Worm (Caenorhabditis elegans) whole organism, L1 larva: ENCODE results near the gene tra-4.

Source experiments
- C04F5.9 ChIP-seq: sonication (generic microtip); optimal IDR thresholded peaks from 2 replicates; lab custom pipeline; 2016; ENCODE audit warnings: missing genetic modification characterization, missing compliant biosample characterization
- C16A3.4 ChIP-seq: fragments of 150-350 bp; optimal IDR thresholded peaks from 2 replicates; lab custom pipeline; 2014; ENCODE audit warnings: missing biosample characterization, missing genetic modification characterization
- F16B12.6 ChIP-seq: fragments of 150-350 bp; optimal IDR thresholded peaks from 2 replicates; lab custom pipeline; 2014; ENCODE audit warnings: missing biosample characterization, missing genetic modification characterization
- ama-1 ChIP-seq: fragments of 150-350 bp; optimal IDR thresholded peaks from 2 replicates; lab custom pipeline; 2014
- ceh-8 ChIP-seq: fragments of 200-800 bp; sonication (Bioruptor generic); optimal IDR thresholded peaks from 2 replicates; lab custom pipeline; 2018; ENCODE audit warnings: mild to moderate bottlenecking, missing genetic modification characterization, moderate library complexity, missing compliant biosample characterization
- ceh-88 ChIP-seq: fragments of 200-800 bp; sonication (Bioruptor generic); IDR thresholded peaks from 2 replicates; pipeline ENCODE4 v1.3.6; 2022; ENCODE audit warnings: missing genetic modification characterization, missing compliant biosample characterization
- ceh-90 ChIP-seq: sonication (generic microtip); optimal IDR thresholded peaks from 2 replicates; lab custom pipeline; 2016; ENCODE audit warnings: missing genetic modification characterization, missing compliant biosample characterization
- dpl-1 ChIP-seq, 3 experiments: fragments of 150-350 bp in 2 of 3; sonication (generic microtip) in 1 of 3; optimal IDR thresholded peaks; 2 replicates each; lab custom pipeline; 2014 to 2017; ENCODE audit warnings: missing biosample characterization in 3 of 3, missing genetic modification characterization in 3 of 3, missing genetic modification reagents in 3 of 3
- dsc-1 ChIP-seq: sonication (generic microtip); optimal IDR thresholded peaks from 2 replicates; lab custom pipeline; 2016; ENCODE audit warnings: mild to moderate bottlenecking, missing genetic modification characterization, missing compliant biosample characterization
- efl-1 ChIP-seq, 4 experiments: fragments of 150-350 bp; optimal IDR thresholded peaks in 3 of 4; peaks in 1 of 4; 1 replicate in 1 of 4; 2 replicates in 3 of 4; lab custom pipeline; 2014; ENCODE audit warnings: missing biosample characterization in 2 of 4, missing genetic modification characterization in 2 of 4, missing genetic modification reagents in 2 of 4
- efl-3 ChIP-seq: fragments of 200-800 bp; sonication (Bioruptor generic); optimal IDR thresholded peaks from 2 replicates; lab custom pipeline; 2018; ENCODE audit warnings: mild to moderate bottlenecking, missing genetic modification characterization, missing compliant biosample characterization
- elt-2 ChIP-seq: sonication (generic microtip); optimal IDR thresholded peaks from 2 replicates; lab custom pipeline; 2016; ENCODE audit warnings: missing genetic modification characterization, mild to moderate bottlenecking, inconsistent platforms, missing compliant biosample characterization, missing genetic modification reagents
- ets-5 ChIP-seq: fragments of 200-800 bp; sonication (Bioruptor generic); IDR thresholded peaks from 2 replicates; pipeline ENCODE4 v1.3.6; 2022; ENCODE audit warnings: missing genetic modification characterization, missing compliant biosample characterization
- fkh-10 ChIP-seq: sonication (generic microtip); optimal IDR thresholded peaks from 2 replicates; lab custom pipeline; 2017; ENCODE audit warnings: missing biosample characterization, missing genetic modification reagents, missing genetic modification characterization
- fkh-8 ChIP-seq: sonication (generic microtip); optimal IDR thresholded peaks from 2 replicates; lab custom pipeline; 2016; ENCODE audit warnings: mild to moderate bottlenecking, missing genetic modification characterization, missing compliant biosample characterization
- hlh-4 ChIP-seq: sonication (generic microtip); optimal IDR thresholded peaks from 2 replicates; lab custom pipeline; 2016; ENCODE audit warnings: mild to moderate bottlenecking, missing genetic modification characterization, missing compliant biosample characterization
- hpl-2 ChIP-seq: fragments of 150-350 bp; optimal IDR thresholded peaks from 2 replicates; lab custom pipeline; 2014; ENCODE audit warnings: missing biosample characterization, missing genetic modification reagents, missing genetic modification characterization
- lin-14 ChIP-seq: fragments of 200-800 bp; sonication (Bioruptor generic); optimal IDR thresholded peaks from 2 replicates; lab custom pipeline; 2018; ENCODE audit warnings: mild to moderate bottlenecking, missing genetic modification characterization, moderate library complexity, missing compliant biosample characterization
- lin-39 ChIP-seq: fragments of 150-350 bp; optimal IDR thresholded peaks from 2 replicates; lab custom pipeline; 2014; ENCODE audit warnings: missing biosample characterization, missing genetic modification reagents, missing genetic modification characterization
- lsy-2 ChIP-seq, 2 experiments: fragments of 150-350 bp; optimal IDR thresholded peaks; 2 replicates each; lab custom pipeline; 2014; ENCODE audit warnings: missing biosample characterization in 2 of 2, missing genetic modification characterization in 2 of 2
- mab-9 ChIP-seq: fragments of 200-800 bp; sonication (Bioruptor generic); IDR thresholded peaks from 2 replicates; pipeline ENCODE4 v1.3.6; 2022; ENCODE audit warnings: missing genetic modification reagents, missing genetic modification characterization, missing compliant biosample characterization
- mdl-1 ChIP-seq, 2 experiments: fragments of 150-350 bp; optimal IDR thresholded peaks; 2 replicates each; lab custom pipeline; 2014 to 2017; ENCODE audit warnings: missing biosample characterization in 2 of 2, missing genetic modification characterization in 2 of 2, inconsistent platforms in 1 of 2
- nhr-11 ChIP-seq: fragments of 150-350 bp; optimal IDR thresholded peaks from 2 replicates; lab custom pipeline; 2014; ENCODE audit warnings: missing biosample characterization, missing genetic modification characterization
- nhr-19 ChIP-seq: fragments of 200-800 bp; sonication (Bioruptor generic); conservative IDR thresholded peaks from 2 replicates; pipeline ENCODE4 v1.3.6; 2022; ENCODE audit warnings: missing genetic modification characterization, missing compliant biosample characterization
- nhr-20 ChIP-seq: sonication (generic microtip); optimal IDR thresholded peaks from 2 replicates; lab custom pipeline; 2016; ENCODE audit warnings: mild to moderate bottlenecking, missing genetic modification characterization, missing compliant biosample characterization
- nhr-28 ChIP-seq: fragments of 150-350 bp; optimal IDR thresholded peaks from 2 replicates; lab custom pipeline; 2014; ENCODE audit warnings: missing biosample characterization, missing genetic modification characterization
- nhr-47 ChIP-seq: sonication (generic microtip); optimal IDR thresholded peaks from 2 replicates; lab custom pipeline; 2016; ENCODE audit warnings: mild to moderate bottlenecking, missing genetic modification characterization, moderate library complexity, missing compliant biosample characterization
- nhr-71 ChIP-seq: sonication (generic microtip); optimal IDR thresholded peaks from 2 replicates; lab custom pipeline; 2016; ENCODE audit warnings: mild to moderate bottlenecking, missing genetic modification characterization, moderate library complexity, missing compliant biosample characterization
- nhr-76 ChIP-seq: sonication (generic microtip); optimal IDR thresholded peaks from 2 replicates; lab custom pipeline; 2017; ENCODE audit warnings: missing biosample characterization, missing genetic modification characterization
- pag-3 ChIP-seq: sonication (generic microtip); optimal IDR thresholded peaks from 2 replicates; lab custom pipeline; 2017; ENCODE audit warnings: missing genetic modification characterization, mild to moderate bottlenecking, missing compliant biosample characterization, antibody characterized with exemption, borderline replicate concordance; ENCODE audit not compliant: insufficient read depth
- pqm-1 ChIP-seq: sonication (generic microtip); optimal IDR thresholded peaks from 3 replicates; lab custom pipeline; 2017; ENCODE audit warnings: missing biosample characterization, missing genetic modification characterization
- rnt-1 ChIP-seq: sonication (generic microtip); optimal IDR thresholded peaks from 2 replicates; lab custom pipeline; 2016; ENCODE audit warnings: mild to moderate bottlenecking, missing genetic modification characterization, moderate library complexity, missing compliant biosample characterization
- snpc-4 ChIP-seq: fragments of 150-350 bp; optimal IDR thresholded peaks from 2 replicates; lab custom pipeline; 2014; ENCODE audit warnings: missing biosample characterization, missing genetic modification characterization
- snu-23 ChIP-seq: sonication (generic microtip); optimal IDR thresholded peaks from 2 replicates; lab custom pipeline; 2016; ENCODE audit warnings: missing genetic modification characterization, missing compliant biosample characterization
- sox-4 ChIP-seq: sonication (generic microtip); optimal IDR thresholded peaks from 2 replicates; lab custom pipeline; 2016; ENCODE audit warnings: missing genetic modification characterization, missing compliant biosample characterization
- sup-37 ChIP-seq: fragments of 200-800 bp; sonication (Bioruptor generic); optimal IDR thresholded peaks from 2 replicates; lab custom pipeline; 2018; ENCODE audit warnings: mild to moderate bottlenecking, missing genetic modification characterization, missing compliant biosample characterization
- swsn-7 ChIP-seq: sonication (generic microtip); optimal IDR thresholded peaks from 2 replicates; lab custom pipeline; 2016; ENCODE audit warnings: missing genetic modification characterization, missing compliant biosample characterization
- tbx-2 ChIP-seq: sonication (generic microtip); optimal IDR thresholded peaks from 2 replicates; lab custom pipeline; 2016; ENCODE audit warnings: missing genetic modification characterization, missing compliant biosample characterization
- tlp-1 ChIP-seq: fragments of 150-350 bp; optimal IDR thresholded peaks from 2 replicates; lab custom pipeline; 2014; ENCODE audit warnings: missing biosample characterization, missing genetic modification characterization
- unc-130 ChIP-seq: fragments of 150-350 bp; optimal IDR thresholded peaks from 2 replicates; lab custom pipeline; 2017; ENCODE audit warnings: missing biosample characterization, missing genetic modification characterization, inconsistent platforms
- unc-30 ChIP-seq: sonication (generic microtip); optimal IDR thresholded peaks from 2 replicates; lab custom pipeline; 2017; ENCODE audit warnings: missing biosample characterization, missing genetic modification characterization
- unc-86 ChIP-seq: sonication (generic microtip); optimal IDR thresholded peaks from 2 replicates; lab custom pipeline; 2016; ENCODE audit warnings: missing genetic modification characterization, missing compliant biosample characterization
- unc-98 ChIP-seq: fragments of 200-800 bp; sonication (Bioruptor generic); IDR thresholded peaks from 2 replicates; pipeline ENCODE4 v1.3.6; 2022; ENCODE audit warnings: missing genetic modification characterization, missing compliant biosample characterization
- xbp-1 ChIP-seq: sonication (generic microtip); optimal IDR thresholded peaks from 2 replicates; lab custom pipeline; 2016; ENCODE audit warnings: missing genetic modification characterization, missing compliant biosample characterization
- zag-1 ChIP-seq: fragments of 150-350 bp; optimal IDR thresholded peaks from 2 replicates; lab custom pipeline; 2014; ENCODE audit warnings: missing biosample characterization, missing genetic modification characterization
- ztf-11 ChIP-seq, 2 experiments: sonication (generic microtip); optimal IDR thresholded peaks; 2 replicates each; lab custom pipeline; 2016 to 2017; ENCODE audit warnings: missing genetic modification characterization in 2 of 2, missing biosample characterization in 1 of 2, missing compliant biosample characterization in 1 of 2
- ztf-4 ChIP-seq: fragments of 150-350 bp; optimal IDR thresholded peaks from 2 replicates; lab custom pipeline; 2014; ENCODE audit warnings: missing biosample characterization, missing genetic modification characterization

Gene tra-4

ce11 chrX:2819747-2820146 is 37.7 kb downstream of the tra-4 start:
- TF ChIP-seq dpl-1 (GFP tag; optimal IDR thresholded peaks at IDR 0.05; lab: Kevin White, UChicago) (no peak), ztf-4 (peak; percentile 26), mab-9 (GFP tag; lab: Robert Waterston, UW) (no peak), sox-4 (tag; lab: Kevin White, UChicago) (peak; percentile 45), lin-14 (GFP tag; lab: Kevin White, UChicago) (peak; percentile 29), nhr-71 (tag; lab: Kevin White, UChicago) (peak; percentile 70), nhr-19 (GFP tag; lab: Robert Waterston, UW) (no peak), unc-98 (GFP tag; lab: Robert Waterston, UW) (no peak), unc-30 (no peak), pqm-1 (tag; lab: Kevin White, UChicago) (no peak), nhr-47 (tag; lab: Kevin White, UChicago) (peak; percentile 48), C04F5.9 (tag; lab: Kevin White, UChicago) (no peak), efl-3 (GFP tag; lab: Kevin White, UChicago) (no peak), rnt-1 (tag; lab: Kevin White, UChicago) (no peak), hlh-4 (peak; percentile 58), ama-1 (no peak), fkh-8 (tag; lab: Kevin White, UChicago) (peak; percentile 90)

ce11 chrX:2818899-2819298 is 38.5 kb downstream of the tra-4 start:
- TF ChIP-seq dsc-1 (tag; lab: Kevin White, UChicago) (peak; percentile 24), ztf-11 (tag; optimal IDR thresholded peaks at IDR 0.05; lab: Kevin White, UChicago) (no peak), nhr-71 (tag; lab: Kevin White, UChicago) (peak; percentile 77), zag-1 (tag; lab: Kevin White, UChicago) (no peak), fkh-10 (GFP tag; lab: Kevin White, UChicago) (peak; percentile 43), sox-4 (tag; lab: Kevin White, UChicago) (peak; percentile 62), fkh-8 (tag; lab: Kevin White, UChicago) (peak; percentile 97), C16A3.4 (tag; lab: Kevin White, UChicago) (no peak), ceh-8 (peak; percentile 30), lin-14 (GFP tag; lab: Kevin White, UChicago) (peak; percentile 20), nhr-47 (tag; lab: Kevin White, UChicago) (peak; percentile 72), swsn-7 (peak; percentile 37)

ce11 chrX:2814097-2814720 is 43.2 kb downstream of the tra-4 start, which contains the start of gene C14A11.6:
C14A11.6 (minus strand) TSS chrX:2814147.
- TF ChIP-seq lin-39 (tag; lab: Kevin White, UChicago) (no peak), hlh-4 (no peak), snpc-4 (no peak), lsy-2 (tag; optimal IDR thresholded peaks at IDR 0.05; lab: Kevin White, UChicago) (peak in 1 of 2 experiments; percentile 5), tbx-2 (tag; lab: Kevin White, UChicago) (no peak), elt-2 (tag; lab: Kevin White, UChicago) (no peak), nhr-76 (no peak), C16A3.4 (tag; lab: Kevin White, UChicago) (no peak), nhr-11 (no peak), F16B12.6 (no peak), nhr-20 (no peak), unc-130 (tag; lab: Kevin White, UChicago) (no peak), fkh-10 (GFP tag; lab: Kevin White, UChicago) (no peak), sup-37 (GFP tag; lab: Kevin White, UChicago) (no peak), unc-86 (tag; lab: Kevin White, UChicago) (no peak), pag-3 (tag; lab: Kevin White, UChicago) (no peak), tlp-1 (no peak), swsn-7 (no peak), snu-23 (GFP tag; lab: Kevin White, UChicago) (peak; percentile 5), fkh-8 (tag; lab: Kevin White, UChicago) (peak; percentile 11), hpl-2 (no peak), efl-3 (GFP tag; lab: Kevin White, UChicago) (no peak), mdl-1 (tag; optimal IDR thresholded peaks at IDR 0.05; lab: Kevin White, UChicago) (no peak), sox-4 (tag; lab: Kevin White, UChicago) (no peak), unc-98 (GFP tag; lab: Robert Waterston, UW) (no peak), nhr-19 (GFP tag; lab: Robert Waterston, UW) (no peak), efl-1 (optimal IDR thresholded peaks at IDR 0.05; lab: Kevin White, UChicago) (no peak), efl-1 (GFP tag; optimal IDR thresholded peaks at IDR 0.05 in 1 of 2; lab: Kevin White, UChicago) (no peak), rnt-1 (tag; lab: Kevin White, UChicago) (no peak), ceh-88 (GFP tag; lab: Robert Waterston, UW) (no peak), ceh-90 (no peak), ets-5 (GFP tag; lab: Robert Waterston, UW) (no peak), nhr-28 (tag; lab: Kevin White, UChicago) (no peak), xbp-1 (no peak)
